Worm (Caenorhabditis elegans) whole organism, late embryonic: ENCODE results near the gene fbxa-2.

Source experiments
- C38D4.7 ChIP-seq: fragments of 200-800 bp; sonication (Bioruptor generic); optimal IDR thresholded peaks from 2 replicates; lab custom pipeline; 2018; ENCODE audit warnings: mild to moderate bottlenecking, missing genetic modification characterization, moderate library complexity, missing compliant biosample characterization
- F13H6.1 ChIP-seq: sonication (generic microtip); optimal IDR thresholded peaks from 2 replicates; lab custom pipeline; 2016; ENCODE audit warnings: missing genetic modification characterization, missing compliant biosample characterization
- K02D7.2 ChIP-seq: sonication (generic microtip); optimal IDR thresholded peaks from 2 replicates; lab custom pipeline; 2017; ENCODE audit warnings: mild to moderate bottlenecking, missing genetic modification characterization, missing compliant biosample characterization
- K09A11.1 ChIP-seq: sonication (generic microtip); optimal IDR thresholded peaks from 2 replicates; lab custom pipeline; 2017; ENCODE audit warnings: antibody characterized with exemption, mild to moderate bottlenecking, missing genetic modification characterization, missing compliant biosample characterization; ENCODE audit not compliant: insufficient read depth
- Y22D7AL.16 ChIP-seq: sonication (generic microtip); optimal IDR thresholded peaks from 2 replicates; lab custom pipeline; 2016; ENCODE audit warnings: missing genetic modification characterization, missing compliant biosample characterization
- ama-1 ChIP-seq: fragments of 150-350 bp; optimal IDR thresholded peaks from 2 replicates; lab custom pipeline; 2014
- ceh-14 ChIP-seq: sonication (generic microtip); optimal IDR thresholded peaks from 2 replicates; lab custom pipeline; 2016; ENCODE audit warnings: missing genotype, missing genetic modification characterization, missing compliant biosample characterization
- ceh-18 ChIP-seq: sonication (generic microtip); optimal IDR thresholded peaks from 2 replicates; lab custom pipeline; 2016; ENCODE audit warnings: missing genetic modification characterization, missing compliant biosample characterization
- ceh-19 ChIP-seq: fragments of 200-800 bp; sonication (Bioruptor generic); optimal IDR thresholded peaks from 2 replicates; lab custom pipeline; 2018; ENCODE audit warnings: mild to moderate bottlenecking, missing genetic modification characterization, missing compliant biosample characterization
- ceh-22 ChIP-seq: sonication (generic microtip); optimal IDR thresholded peaks from 2 replicates; lab custom pipeline; 2017; ENCODE audit warnings: missing biosample characterization, missing genetic modification characterization
- ceh-24 ChIP-seq: sonication (generic microtip); optimal IDR thresholded peaks from 2 replicates; lab custom pipeline; 2016; ENCODE audit warnings: mild to moderate bottlenecking, missing genetic modification characterization, missing compliant biosample characterization
- ceh-30 ChIP-seq: fragments of 150-350 bp; optimal IDR thresholded peaks from 2 replicates; lab custom pipeline; 2014; ENCODE audit warnings: missing biosample characterization, missing genetic modification characterization
- ceh-31 ChIP-seq: sonication (generic microtip); optimal IDR thresholded peaks from 2 replicates; lab custom pipeline; 2016; ENCODE audit warnings: missing genetic modification characterization, missing compliant biosample characterization
- ceh-34 ChIP-seq: sonication (generic microtip); optimal IDR thresholded peaks from 2 replicates; lab custom pipeline; 2016; ENCODE audit warnings: mild to moderate bottlenecking, missing genetic modification characterization, missing compliant biosample characterization
- ceh-45 ChIP-seq: fragments of 200-800 bp; sonication (Bioruptor generic); IDR thresholded peaks from 2 replicates; pipeline ENCODE4 v1.3.6; 2022; ENCODE audit warnings: missing genetic modification reagents, missing genetic modification characterization, missing compliant biosample characterization
- ceh-48 ChIP-seq: sonication (generic microtip); optimal IDR thresholded peaks from 2 replicates; lab custom pipeline; 2016; ENCODE audit warnings: missing genetic modification characterization, inconsistent platforms, missing compliant biosample characterization
- ceh-6 ChIP-seq: fragments of 200-800 bp; sonication (Bioruptor generic); optimal IDR thresholded peaks from 2 replicates; lab custom pipeline; 2018; ENCODE audit warnings: mild to moderate bottlenecking, missing genetic modification characterization, missing compliant biosample characterization
- dve-1 ChIP-seq: sonication (generic microtip); optimal IDR thresholded peaks from 2 replicates; lab custom pipeline; 2017; ENCODE audit warnings: antibody characterized with exemption, mild to moderate bottlenecking, missing genetic modification characterization, missing compliant biosample characterization
- eyg-1 ChIP-seq: sonication (generic microtip); optimal IDR thresholded peaks from 2 replicates; lab custom pipeline; 2016; ENCODE audit warnings: missing genotype, missing genetic modification characterization, missing compliant biosample characterization
- fax-1 ChIP-seq: sonication (generic microtip); optimal IDR thresholded peaks from 2 replicates; lab custom pipeline; 2016; ENCODE audit warnings: missing genotype, missing genetic modification characterization, missing compliant biosample characterization
- fkh-10 ChIP-seq: fragments of 150-350 bp; optimal IDR thresholded peaks from 2 replicates; lab custom pipeline; 2014; ENCODE audit warnings: missing biosample characterization, missing genetic modification reagents, missing genetic modification characterization
- fkh-6 ChIP-seq: sonication (generic microtip); optimal IDR thresholded peaks from 2 replicates; lab custom pipeline; 2016; ENCODE audit warnings: missing genetic modification characterization, missing compliant biosample characterization
- hlh-13 ChIP-seq: fragments of 200-800 bp; sonication (Bioruptor generic); optimal IDR thresholded peaks from 2 replicates; lab custom pipeline; 2018; ENCODE audit warnings: mild to moderate bottlenecking, missing genetic modification characterization, missing compliant biosample characterization
- hlh-30 ChIP-seq: sonication (generic microtip); optimal IDR thresholded peaks from 2 replicates; lab custom pipeline; 2017; ENCODE audit warnings: antibody characterized with exemption, missing genetic modification characterization, missing compliant biosample characterization; ENCODE audit not compliant: insufficient read depth
- hlh-6 ChIP-seq: sonication (generic microtip); optimal IDR thresholded peaks from 2 replicates; lab custom pipeline; 2016; ENCODE audit warnings: missing genotype, missing genetic modification characterization, missing compliant biosample characterization
- lim-6 ChIP-seq: sonication (generic microtip); optimal IDR thresholded peaks from 2 replicates; lab custom pipeline; 2016; ENCODE audit warnings: missing genetic modification characterization, missing compliant biosample characterization
- lin-11 ChIP-seq: fragments of 200-800 bp; sonication (Bioruptor generic); optimal IDR thresholded peaks from 2 replicates; lab custom pipeline; 2018; ENCODE audit warnings: mild to moderate bottlenecking, missing genetic modification characterization, missing compliant biosample characterization
- madf-2 ChIP-seq: sonication (generic microtip); optimal IDR thresholded peaks from 2 replicates; lab custom pipeline; 2017; ENCODE audit warnings: missing genetic modification characterization, missing compliant biosample characterization
- mec-3 ChIP-seq: sonication (generic microtip); optimal IDR thresholded peaks from 2 replicates; lab custom pipeline; 2016; ENCODE audit warnings: borderline replicate concordance, missing genetic modification characterization, missing compliant biosample characterization
- nfya-1 ChIP-seq: sonication (generic microtip); optimal IDR thresholded peaks from 2 replicates; lab custom pipeline; 2017; ENCODE audit warnings: missing genetic modification characterization, mild to moderate bottlenecking, missing compliant biosample characterization, antibody characterized with exemption, moderate library complexity
- nhr-232 ChIP-seq: sonication (generic microtip); optimal IDR thresholded peaks from 2 replicates; lab custom pipeline; 2016; ENCODE audit warnings: missing genetic modification characterization, missing compliant biosample characterization
- odd-2 ChIP-seq: sonication (generic microtip); optimal IDR thresholded peaks from 2 replicates; lab custom pipeline; 2017; ENCODE audit warnings: antibody characterized with exemption, mild to moderate bottlenecking, missing genetic modification characterization, missing compliant biosample characterization
- pag-3 ChIP-seq: sonication (generic microtip); optimal IDR thresholded peaks from 2 replicates; lab custom pipeline; 2016; ENCODE audit warnings: missing compliant biosample characterization, missing genetic modification characterization, borderline replicate concordance
- pha-2 ChIP-seq: sonication (generic microtip); optimal IDR thresholded peaks from 2 replicates; lab custom pipeline; 2017; ENCODE audit warnings: mild to moderate bottlenecking, missing genetic modification characterization, missing compliant biosample characterization
- pha-4 ChIP-seq: fragments of 150-350 bp; optimal IDR thresholded peaks from 2 replicates; lab custom pipeline; 2018; ENCODE audit warnings: missing biosample characterization, missing genetic modification reagents, missing genetic modification characterization
- pqm-1 ChIP-seq: sonication (generic microtip); optimal IDR thresholded peaks from 2 replicates; lab custom pipeline; 2016; ENCODE audit warnings: missing genetic modification characterization, missing compliant biosample characterization
- ref-2 ChIP-seq: sonication (generic microtip); optimal IDR thresholded peaks from 2 replicates; lab custom pipeline; 2016; ENCODE audit warnings: missing genetic modification characterization, missing compliant biosample characterization
- rnt-1 ChIP-seq: sonication (generic microtip); optimal IDR thresholded peaks from 2 replicates; lab custom pipeline; 2016; ENCODE audit warnings: missing genetic modification characterization, missing compliant biosample characterization
- sdc-2 ChIP-seq: sonication (generic microtip); optimal IDR thresholded peaks from 2 replicates; lab custom pipeline; 2016; ENCODE audit warnings: missing genotype, missing genetic modification characterization, missing compliant biosample characterization
- sox-4 ChIP-seq: sonication (generic microtip); optimal IDR thresholded peaks from 2 replicates; lab custom pipeline; 2017; ENCODE audit warnings: mild to moderate bottlenecking, missing genetic modification characterization, inconsistent platforms, missing compliant biosample characterization
- syd-9 ChIP-seq: sonication (generic microtip); optimal IDR thresholded peaks from 2 replicates; lab custom pipeline; 2016; ENCODE audit warnings: mild to moderate bottlenecking, missing genetic modification characterization, moderate library complexity, missing compliant biosample characterization
- tbx-2 ChIP-seq: sonication (generic microtip); optimal IDR thresholded peaks from 2 replicates; lab custom pipeline; 2016; ENCODE audit warnings: missing genetic modification characterization, missing compliant biosample characterization
- ttx-3 ChIP-seq: sonication (generic microtip); optimal IDR thresholded peaks from 2 replicates; lab custom pipeline; 2016; ENCODE audit warnings: missing genetic modification reagents, missing genetic modification characterization, missing compliant biosample characterization
- unc-3 ChIP-seq, 2 experiments: fragments of 200-800 bp in 1 of 2; sonication (Bioruptor generic) in 1 of 2; sonication (generic microtip) in 1 of 2; conservative IDR thresholded peaks in 1 of 2; optimal IDR thresholded peaks in 1 of 2; 2 replicates each; pipeline versions ENCODE4 v1.3.6 to Lab custom; 2016 to 2022; ENCODE audit warnings: missing compliant biosample characterization in 2 of 2, missing genetic modification characterization in 2 of 2, missing genetic modification reagents in 1 of 2
- unc-42 ChIP-seq: sonication (generic microtip); optimal IDR thresholded peaks from 2 replicates; lab custom pipeline; 2016; ENCODE audit warnings: missing genotype, missing genetic modification characterization, missing compliant biosample characterization
- unc-55 ChIP-seq: sonication (generic microtip); optimal IDR thresholded peaks from 2 replicates; lab custom pipeline; 2017; ENCODE audit warnings: missing biosample characterization, missing genetic modification reagents, missing genetic modification characterization
- unc-86 ChIP-seq: sonication (generic microtip); optimal IDR thresholded peaks from 2 replicates; lab custom pipeline; 2016; ENCODE audit warnings: missing genetic modification characterization, missing compliant biosample characterization
- ztf-16 ChIP-seq: sonication (generic microtip); optimal IDR thresholded peaks from 2 replicates; lab custom pipeline; 2017; ENCODE audit warnings: missing genetic modification characterization, missing compliant biosample characterization

fbxa-2 gene

DNA sequence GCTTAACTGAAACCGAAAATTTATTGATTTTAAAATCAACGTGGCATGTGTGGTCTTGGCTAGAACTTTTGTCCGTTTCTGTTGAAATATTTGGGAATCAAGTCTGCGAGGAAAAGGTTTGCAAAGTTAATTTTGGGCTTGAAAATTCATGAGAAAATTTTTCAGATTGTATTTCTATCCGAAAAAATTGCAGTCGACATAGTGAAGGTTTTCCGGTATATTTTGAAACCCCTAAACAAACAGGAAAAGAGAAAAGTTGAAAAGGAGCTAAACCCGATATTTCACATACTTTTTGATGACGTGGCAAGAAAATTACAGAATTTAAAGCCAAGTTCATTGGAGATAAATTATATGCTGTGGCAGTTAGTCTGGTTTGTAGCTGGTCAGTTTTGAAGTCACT lies 9.8 kb downstream of the fbxa-2 start, which contains the start of gene nhr-127:
Gene nhr-127 (plus strand): TSS at position 301 of the 400 bp plus-strand sequence.
- TF ChIP-seq eyg-1 (tag; lab: Kevin White, UChicago) (no peak), Y22D7AL.16 (tag; lab: Kevin White, UChicago) (no peak), ceh-6 (no peak), sox-4 (no peak), mec-3 (tag; lab: Kevin White, UChicago) (no peak), unc-55 (no peak), fkh-10 (no peak), pag-3 (tag; lab: Kevin White, UChicago) (no peak), tbx-2 (no peak), hlh-30 (tag; lab: Kevin White, UChicago) (no peak), unc-42 (no peak), unc-3 (GFP tag; conservative IDR thresholded peaks at IDR 0.05; lab: Robert Waterston, UW) (no peak), unc-3 (tag; optimal IDR thresholded peaks at IDR 0.05; lab: Kevin White, UChicago) (no peak), C38D4.7 (GFP tag; lab: Kevin White, UChicago) (no peak), ceh-30 (no peak), pqm-1 (no peak), hlh-13 (GFP tag; lab: Kevin White, UChicago) (no peak), F13H6.1 (tag; lab: Kevin White, UChicago) (no peak), ceh-14 (tag; lab: Kevin White, UChicago) (no peak), ceh-34 (tag; lab: Kevin White, UChicago) (no peak), ceh-18 (no peak)

DNA sequence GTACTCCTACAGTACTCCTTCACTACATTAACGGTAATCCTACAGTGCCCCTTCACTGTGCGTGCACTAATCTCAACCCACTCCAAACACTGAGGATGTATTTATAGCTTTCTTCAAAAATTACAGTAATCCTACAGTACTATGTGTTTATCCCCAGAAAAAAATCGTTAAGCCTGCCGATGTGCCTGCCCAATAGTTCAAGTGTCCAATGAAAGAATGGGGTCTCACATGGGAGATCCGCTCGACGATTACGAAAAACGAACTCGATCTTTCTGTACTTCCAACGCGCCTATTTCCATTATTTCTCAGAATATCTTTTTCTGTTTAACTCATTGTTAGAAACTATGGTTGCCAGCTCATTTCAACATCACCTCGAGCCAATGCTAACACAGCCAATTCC lies 11.3 kb downstream of the fbxa-2 start, which contains the start of gene nhr-218:
Gene nhr-218 (plus strand): TSS at position 301 of the 400 bp plus-strand sequence.
- TF ChIP-seq ttx-3 = no peak
- no peak for TF ChIP-seq fkh-10
- no peak for TF ChIP-seq ceh-18
- TF ChIP-seq ceh-48 (tag; lab: Kevin White, UChicago) = no peak
- TF ChIP-seq ceh-45 (GFP tag; lab: Robert Waterston, UW) = no peak
- no peak for TF ChIP-seq K09A11.1 (tag; lab: Kevin White, UChicago)
- no peak for TF ChIP-seq madf-2 (tag; lab: Kevin White, UChicago)
- TF ChIP-seq nhr-232 (tag; lab: Kevin White, UChicago) = no peak
- no peak for TF ChIP-seq pqm-1
- no peak for TF ChIP-seq sdc-2 (tag; lab: Kevin White, UChicago)
- TF ChIP-seq tbx-2 = no peak
- TF ChIP-seq fkh-6 (tag; lab: Kevin White, UChicago) = no peak
- TF ChIP-seq pha-4 (tag; lab: Kevin White, UChicago) = no peak
- TF ChIP-seq ceh-30 = no peak
- TF ChIP-seq K02D7.2 (tag; lab: Kevin White, UChicago) = no peak
- no peak for TF ChIP-seq eyg-1 (tag; lab: Kevin White, UChicago)
- TF ChIP-seq ztf-16 (tag; lab: Kevin White, UChicago) = no peak
- TF ChIP-seq dve-1 (tag; lab: Kevin White, UChicago) = no peak

- TF ChIP-seq syd-9 (tag; lab: Kevin White, UChicago) (no peak), madf-2 (tag; lab: Kevin White, UChicago) (no peak), K09A11.1 (tag; lab: Kevin White, UChicago) (no peak)
Measured at ce11 chrV:16256395-16256794, 13.1 kb downstream of the fbxa-2 start, which contains the start of gene bgnt-1.3. bgnt-1.3 (minus strand) TSS chrV:16256495.

- TF ChIP-seq odd-2 (tag; lab: Kevin White, UChicago) (no peak), ceh-24 (tag; lab: Kevin White, UChicago) (no peak), ama-1 (no peak), madf-2 (tag; lab: Kevin White, UChicago) (no peak), pha-2 (tag; lab: Kevin White, UChicago) (no peak), unc-86 (tag; lab: Kevin White, UChicago) (no peak), hlh-30 (tag; lab: Kevin White, UChicago) (no peak), ceh-22 (tag; lab: Kevin White, UChicago) (no peak), rnt-1 (tag; lab: Kevin White, UChicago) (no peak), nfya-1 (tag; lab: Kevin White, UChicago) (no peak), fax-1 (tag; lab: Kevin White, UChicago) (no peak), hlh-6 (tag; lab: Kevin White, UChicago) (no peak), dve-1 (tag; lab: Kevin White, UChicago) (no peak), ceh-19 (GFP tag; lab: Kevin White, UChicago) (no peak), lin-11 (no peak), ceh-31 (tag; lab: Kevin White, UChicago) (no peak), lim-6 (tag; lab: Kevin White, UChicago) (no peak), ref-2 (tag; lab: Kevin White, UChicago) (no peak), C38D4.7 (GFP tag; lab: Kevin White, UChicago) (no peak)
- TF ChIP-seq, all 69 proteins: peak for 0
Measured at ce11 chrV:16253687-16254086, 15.8 kb downstream of the fbxa-2 start, which contains the start of gene gcy-20. gcy-20 (minus strand) TSS chrV:16253787.
